Fruit fly (Drosophila melanogaster) whole organism, pupa: ENCODE results near the gene Taf4.

Source experiments
- CG13204 ChIP-seq: fragments of 200-800 bp; sonication (Bioruptor generic); optimal IDR thresholded peaks from 2 replicates; lab custom pipeline; 2018; ENCODE audit warnings: missing biosample characterization, mild to moderate bottlenecking, missing genetic modification characterization, moderate library complexity
- CG8301 ChIP-seq: fragments of 200-800 bp; sonication (Bioruptor generic); optimal IDR thresholded peaks from 2 replicates; lab custom pipeline; 2018; ENCODE audit warnings: missing biosample characterization, mild to moderate bottlenecking, missing genetic modification characterization

- TF ChIP-seq CG13204 (GFP tag; lab: Kevin White, UChicago) (peak; percentile 25), CG8301 (peak; percentile 10)
Observed at dm6 chr3L:16149418-16150160, 36.6 kb downstream of the Taf4 start.
